Fruit fly (Drosophila melanogaster): Measurements from ENCODE around the gene CG32756.

The CG32756 gene

DNA sequence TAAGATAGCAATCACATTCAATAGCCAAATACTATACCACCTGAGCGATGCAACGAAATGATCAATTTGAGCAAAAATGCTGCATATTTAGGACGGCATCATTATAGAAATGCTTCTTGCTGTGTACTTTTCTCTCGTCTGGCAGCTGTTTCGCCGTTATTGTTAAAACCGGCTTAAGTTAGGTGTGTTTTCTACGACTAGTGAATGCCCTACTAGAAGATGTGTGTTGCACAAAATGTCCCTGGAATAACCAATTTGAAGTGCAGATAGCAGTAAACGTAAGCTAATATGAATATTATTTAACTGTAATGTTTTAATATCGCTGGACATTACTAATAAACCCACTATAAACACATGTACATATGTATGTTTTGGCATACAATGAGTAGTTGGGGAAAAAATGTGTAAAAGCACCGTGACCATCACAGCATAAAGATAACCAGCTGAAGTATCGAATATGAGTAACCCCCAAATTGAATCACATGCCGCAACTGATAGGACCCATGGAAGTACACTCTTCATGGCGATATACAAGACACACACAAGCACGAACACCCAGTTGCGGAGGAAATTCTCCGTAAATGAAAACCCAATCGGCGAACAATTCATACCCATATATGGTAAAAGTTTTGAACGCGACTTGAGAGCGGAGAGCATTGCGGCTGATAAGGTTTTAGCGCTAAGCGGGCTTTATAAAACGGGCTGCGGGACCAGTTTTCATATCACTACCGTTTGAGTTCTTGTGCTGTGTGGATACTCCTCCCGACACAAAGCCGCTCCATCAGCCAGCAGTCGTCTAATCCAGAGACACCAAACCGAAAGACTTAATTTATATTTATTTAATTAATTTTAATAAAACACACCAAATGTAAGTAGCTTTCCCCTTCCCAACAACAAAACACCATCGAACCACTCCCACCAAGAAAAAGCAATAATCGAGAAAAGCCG lies 45.1 kb upstream of the CG32756 start, which contains the start of gene Act5C (continued):
- TF ChIP-seq fd64A (GFP tag; optimal IDR thresholded peaks at IDR 0.05) (peak; percentile 85), p53 (GFP tag; optimal IDR thresholded peaks at IDR 0.05) (peak; percentile 81), E2f2 (GFP tag; IDR thresholded peaks at IDR 0.05) (peak; percentile 80), ATbp (GFP tag; optimal IDR thresholded peaks at IDR 0.05) (peak; percentile 94), CG7786 (GFP tag; optimal IDR thresholded peaks at IDR 0.05) (peak; percentile 96), CG5245 (GFP tag; optimal IDR thresholded peaks at IDR 0.05) (peak; percentile 87), cato (GFP tag; optimal IDR thresholded peaks at IDR 0.05; ENCODE audit: borderline replicate concordance) (peak; percentile 80), ken (GFP tag; IDR thresholded peaks at IDR 0.05) (peak; percentile 94), CG15011 (GFP tag; optimal IDR thresholded peaks at IDR 0.05) (peak; percentile 86), CG3065 (GFP tag; optimal IDR thresholded peaks at IDR 0.05) (peak; percentile 85), Lhr (GFP tag; optimal IDR thresholded peaks at IDR 0.05) (peak; percentile 70), slbo (GFP tag; IDR thresholded peaks at IDR 0.05) (peak; percentile 94), Eip74EF (GFP tag; optimal IDR thresholded peaks at IDR 0.05) (peak in 1 of 2 experiments; percentile 89), CG4328 (GFP tag; optimal IDR thresholded peaks at IDR 0.05) (peak; percentile 59), CG18476 (GFP tag; optimal IDR thresholded peaks at IDR 0.05) (peak; percentile 92), CG32767 (GFP tag; IDR thresholded peaks at IDR 0.05) (peak; percentile 90), CG11398 (GFP tag; optimal IDR thresholded peaks at IDR 0.05) (peak; percentile 94), Side (GFP tag; optimal IDR thresholded peaks at IDR 0.05) (peak; percentile 96), MTF-1 (GFP tag; optimal IDR thresholded peaks at IDR 0.05; ENCODE audit: borderline replicate concordance) (peak; percentile 89), Oli (tag; optimal IDR thresholded peaks at IDR 0.05) (peak; percentile 95), abd-A (tag; optimal IDR thresholded peaks at IDR 0.05) (peak; percentile 41), lbe (GFP tag; optimal IDR thresholded peaks at IDR 0.05) (peak; percentile 96), CrebB (tag; optimal IDR thresholded peaks at IDR 0.05) (peak; percentile 91), Ptx1 (GFP tag; IDR thresholded peaks at IDR 0.05) (peak; percentile 93), B-H1 (GFP tag; IDR thresholded peaks at IDR 0.05) (peak; percentile 78), GATAe (GFP tag; conservative IDR thresholded peaks at IDR 0.05) (peak; percentile 13; the same call in 1 of the 2 replicates), CG13894 (tag; optimal IDR thresholded peaks at IDR 0.05) (peak; percentile 79), Dfd (GFP tag; optimal IDR thresholded peaks at IDR 0.05) (no peak), CG18619 (GFP tag; optimal IDR thresholded peaks at IDR 0.05) (peak; percentile 90), dmrt99B (tag; optimal IDR thresholded peaks at IDR 0.05) (peak; percentile 95), CG12299 (tag; optimal IDR thresholded peaks at IDR 0.05) (peak; percentile 92), Aef1 (GFP tag; IDR thresholded peaks at IDR 0.05) (peak; percentile 85), CG10366 (GFP tag; IDR thresholded peaks at IDR 0.05) (peak; percentile 91), ind (GFP tag; optimal IDR thresholded peaks at IDR 0.05) (peak; percentile 91), Blimp-1 (GFP tag; optimal IDR thresholded peaks at IDR 0.05) (peak; percentile 89), Dref (GFP tag; IDR thresholded peaks at IDR 0.05) (no peak), eyg (GFP tag; optimal IDR thresholded peaks at IDR 0.05) (peak; percentile 86), HHEX (GFP tag; optimal IDR thresholded peaks at IDR 0.05) (peak; percentile 90), Sin3A (optimal IDR thresholded peaks at IDR 0.05) (no peak), sob (GFP tag; IDR thresholded peaks at IDR 0.05) (peak; percentile 89), CG10959 (GFP tag; IDR thresholded peaks at IDR 0.05) (peak; percentile 94), rib (GFP tag; IDR thresholded peaks at IDR 0.05) (peak; percentile 93), row (GFP tag; IDR thresholded peaks at IDR 0.05) (peak; percentile 95), Rx (GFP tag; IDR thresholded peaks at IDR 0.05) (peak; percentile 91), crp (GFP tag; optimal IDR thresholded peaks at IDR 0.05) (peak; percentile 23 to 70), Dek (tag; optimal IDR thresholded peaks at IDR 0.05) (peak; percentile 91), TFAM (GFP tag; optimal IDR thresholded peaks at IDR 0.05) (peak; percentile 75), CG6272 (GFP tag; IDR thresholded peaks at IDR 0.05) (peak; percentile 88)
